Worm (Caenorhabditis elegans) whole organism, L1 larva: ENCODE data around the gene ncl-1.

Experiments
- aha-1 ChIP-seq: fragments of 150-350 bp; optimal IDR thresholded peaks from 2 replicates; lab custom pipeline; 2014; ENCODE audit warnings: missing biosample characterization, missing genetic modification characterization
- efl-1 ChIP-seq, 4 experiments: fragments of 150-350 bp; optimal IDR thresholded peaks in 3 of 4; peaks in 1 of 4; 1 replicate in 1 of 4; 2 replicates in 3 of 4; lab custom pipeline; 2014; ENCODE audit warnings: missing biosample characterization in 2 of 4, missing genetic modification characterization in 2 of 4, missing genetic modification reagents in 2 of 4
- ets-5 ChIP-seq: fragments of 200-800 bp; sonication (Bioruptor generic); IDR thresholded peaks from 2 replicates; pipeline ENCODE4 v1.3.6; 2022; ENCODE audit warnings: missing genetic modification characterization, missing compliant biosample characterization
- fkh-10 ChIP-seq: sonication (generic microtip); optimal IDR thresholded peaks from 2 replicates; lab custom pipeline; 2017; ENCODE audit warnings: missing biosample characterization, missing genetic modification reagents, missing genetic modification characterization
- irx-1 ChIP-seq: sonication (generic microtip); optimal IDR thresholded peaks from 2 replicates; lab custom pipeline; 2016; ENCODE audit warnings: missing genetic modification characterization, missing compliant biosample characterization
- lin-13 ChIP-seq: fragments of 150-350 bp; optimal IDR thresholded peaks from 2 replicates; lab custom pipeline; 2014; ENCODE audit warnings: missing biosample characterization, missing genetic modification reagents, missing genetic modification characterization
- lin-14 ChIP-seq: fragments of 200-800 bp; sonication (Bioruptor generic); optimal IDR thresholded peaks from 2 replicates; lab custom pipeline; 2018; ENCODE audit warnings: mild to moderate bottlenecking, missing genetic modification characterization, moderate library complexity, missing compliant biosample characterization
- lin-35 ChIP-seq, 2 experiments: fragments of 150-350 bp; optimal IDR thresholded peaks; 2 replicates each; lab custom pipeline; 2014; ENCODE audit warnings: missing biosample characterization in 2 of 2, missing genetic modification characterization in 2 of 2, missing genetic modification reagents in 2 of 2
- lin-39 ChIP-seq: fragments of 150-350 bp; optimal IDR thresholded peaks from 2 replicates; lab custom pipeline; 2014; ENCODE audit warnings: missing biosample characterization, missing genetic modification reagents, missing genetic modification characterization
- nhr-11 ChIP-seq: fragments of 150-350 bp; optimal IDR thresholded peaks from 2 replicates; lab custom pipeline; 2014; ENCODE audit warnings: missing biosample characterization, missing genetic modification characterization
- nhr-19 ChIP-seq: fragments of 200-800 bp; sonication (Bioruptor generic); conservative IDR thresholded peaks from 2 replicates; pipeline ENCODE4 v1.3.6; 2022; ENCODE audit warnings: missing genetic modification characterization, missing compliant biosample characterization
- nhr-90 ChIP-seq: sonication (generic microtip); optimal IDR thresholded peaks from 2 replicates; lab custom pipeline; 2016; ENCODE audit warnings: mild to moderate bottlenecking, missing genetic modification characterization, missing compliant biosample characterization; ENCODE audit not compliant: poor library complexity
- pag-3 ChIP-seq: sonication (generic microtip); optimal IDR thresholded peaks from 2 replicates; lab custom pipeline; 2017; ENCODE audit warnings: missing genetic modification characterization, mild to moderate bottlenecking, missing compliant biosample characterization, antibody characterized with exemption, borderline replicate concordance; ENCODE audit not compliant: insufficient read depth
- unc-130 ChIP-seq: fragments of 150-350 bp; optimal IDR thresholded peaks from 2 replicates; lab custom pipeline; 2017; ENCODE audit warnings: missing biosample characterization, missing genetic modification characterization, inconsistent platforms

DNA sequence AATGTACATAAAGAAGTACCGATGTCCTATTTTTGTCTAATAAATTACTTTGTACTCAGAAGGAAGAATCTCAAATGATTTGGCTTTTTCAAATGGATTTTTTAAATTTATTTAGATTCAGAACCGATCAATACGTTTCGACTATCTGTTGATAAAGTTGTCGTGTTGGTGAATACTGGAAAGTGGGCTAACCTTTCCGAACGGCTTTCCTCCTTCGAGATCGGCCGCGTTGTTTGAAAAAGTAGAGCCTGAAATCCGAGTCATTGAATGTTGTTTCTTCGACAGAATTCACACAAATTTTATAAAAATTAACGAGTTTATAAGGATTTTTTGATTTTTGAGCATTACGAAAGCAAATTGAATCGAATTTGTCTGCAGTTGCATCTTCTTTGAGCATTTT is 54.3 kb downstream of the ncl-1 start:
- no peak for TF ChIP-seq lin-14 (GFP tag; lab: Kevin White, UChicago)
- no peak for TF ChIP-seq efl-1 (optimal IDR thresholded peaks at IDR 0.05; lab: Kevin White, UChicago)
- no peak for TF ChIP-seq efl-1 (GFP tag; optimal IDR thresholded peaks at IDR 0.05 in 1 of 2; lab: Kevin White, UChicago)
- TF ChIP-seq lin-39 (tag; lab: Kevin White, UChicago), result no peak
- no peak for TF ChIP-seq irx-1 (tag; lab: Kevin White, UChicago)
- no peak for TF ChIP-seq pag-3 (tag; lab: Kevin White, UChicago)
- TF ChIP-seq lin-35 (GFP tag; optimal IDR thresholded peaks at IDR 0.05; lab: Kevin White, UChicago), result no peak
- TF ChIP-seq nhr-11, result no peak
- TF ChIP-seq nhr-19 (GFP tag; lab: Robert Waterston, UW), result no peak
- TF ChIP-seq fkh-10 (GFP tag; lab: Kevin White, UChicago), result no peak
- TF ChIP-seq lin-13 (GFP tag; lab: Kevin White, UChicago), result no peak
- no peak for TF ChIP-seq aha-1
- no peak for TF ChIP-seq ets-5 (GFP tag; lab: Robert Waterston, UW)
- TF ChIP-seq unc-130 (tag; lab: Kevin White, UChicago), result no peak
- no peak for TF ChIP-seq nhr-90 (tag; lab: Kevin White, UChicago)
